Worm (Caenorhabditis elegans) whole organism, mixed stage, embryonic: Measurements from ENCODE around the gene citk-2.

ENCODE experiments used
- lsy-2 ChIP-seq: fragments of 150-350 bp; optimal IDR thresholded peaks from 2 replicates; lab custom pipeline; 2014; ENCODE audit warnings: missing biosample characterization, missing genetic modification characterization
- mab-5 ChIP-seq: fragments of 150-350 bp; optimal IDR thresholded peaks from 2 replicates; lab custom pipeline; 2014; ENCODE audit warnings: missing biosample characterization, missing genetic modification characterization
- mls-2 ChIP-seq: sonication (generic microtip); optimal IDR thresholded peaks from 2 replicates; lab custom pipeline; 2016; ENCODE audit warnings: mild to moderate bottlenecking, missing genetic modification characterization, moderate library complexity, missing compliant biosample characterization
- sptf-1 ChIP-seq: sonication (generic microtip); optimal IDR thresholded peaks from 2 replicates; lab custom pipeline; 2017; ENCODE audit warnings: mild to moderate bottlenecking, missing genetic modification characterization, moderate library complexity, missing compliant biosample characterization
- unc-120 ChIP-seq: sonication (generic microtip); optimal IDR thresholded peaks from 2 replicates; lab custom pipeline; 2017; ENCODE audit warnings: missing genetic modification characterization, missing compliant biosample characterization; ENCODE audit not compliant: poor library complexity, severe bottlenecking

DNA sequence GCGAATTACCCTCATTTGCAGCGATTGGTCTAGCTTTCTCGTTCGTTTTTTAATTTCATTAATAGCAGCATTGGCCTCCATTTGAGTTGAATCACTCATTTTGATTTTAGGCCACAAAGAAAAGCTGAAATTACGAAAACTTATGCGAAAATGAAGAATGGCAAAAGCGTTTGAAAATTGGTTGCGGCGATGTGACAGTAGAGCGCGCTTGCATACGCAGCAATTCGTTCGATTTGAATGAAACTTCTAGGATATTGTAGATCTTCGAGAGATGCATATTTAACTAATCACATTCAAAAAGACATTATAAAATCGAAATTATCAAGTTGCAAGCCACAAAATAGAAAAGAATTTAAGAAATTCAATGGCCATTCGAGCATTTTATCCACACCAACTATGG is 39.6 kb upstream of the citk-2 start, which contains the start of gene ulp-2:
- TF ChIP-seq lsy-2 (tag; lab: Kevin White, UChicago) (no peak), mls-2 (tag; lab: Kevin White, UChicago) (no peak), mab-5 (tag; lab: Kevin White, UChicago) (no peak), unc-120 (tag; lab: Kevin White, UChicago) (no peak), sptf-1 (no peak)
